Worm (Caenorhabditis elegans): ENCODE data around the gene dpf-5.

dpf-5 gene

DNA sequence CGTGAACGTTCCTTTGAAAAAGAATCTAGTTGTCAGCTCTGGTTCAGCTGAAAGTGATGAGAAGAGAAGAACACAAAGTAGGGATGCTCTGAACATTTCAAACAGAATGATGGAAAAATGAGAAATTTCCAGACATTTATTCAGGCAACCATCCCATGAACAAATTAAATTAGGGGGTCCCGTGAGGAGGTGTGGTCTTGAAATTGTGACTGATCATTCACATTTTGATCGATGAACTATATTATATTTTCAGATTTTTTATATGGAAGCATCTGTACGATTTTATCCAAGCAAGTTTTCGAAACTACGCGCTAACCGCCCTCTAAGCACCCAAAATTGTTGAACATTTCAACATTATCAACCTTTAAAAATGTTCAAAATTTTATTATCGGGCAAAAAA is 30.4 kb downstream of the dpf-5 start, which contains the start of gene R11E3.19:
TSS of gene R11E3.19 (minus strand) at position 101 of the 400 bp plus-strand sequence.
- TF ChIP-seq ceh-30 (tag; optimal IDR thresholded peaks at IDR 0.05) = no peak
- no peak for TF ChIP-seq ceh-6 (GFP tag; optimal IDR thresholded peaks at IDR 0.05)
- TF ChIP-seq ref-2 (tag; optimal IDR thresholded peaks at IDR 0.05) = no peak
- TF ChIP-seq npax-4 (tag; optimal IDR thresholded peaks at IDR 0.05) = no peak
- no peak for TF ChIP-seq sdc-2 (tag; optimal IDR thresholded peaks at IDR 0.05)
- no peak for TF ChIP-seq elt-2 (tag; optimal IDR thresholded peaks at IDR 0.05)
- TF ChIP-seq lin-11 (tag; optimal IDR thresholded peaks at IDR 0.05) = no peak
- TF ChIP-seq ceh-31 (tag; optimal IDR thresholded peaks at IDR 0.05) = no peak

DNA sequence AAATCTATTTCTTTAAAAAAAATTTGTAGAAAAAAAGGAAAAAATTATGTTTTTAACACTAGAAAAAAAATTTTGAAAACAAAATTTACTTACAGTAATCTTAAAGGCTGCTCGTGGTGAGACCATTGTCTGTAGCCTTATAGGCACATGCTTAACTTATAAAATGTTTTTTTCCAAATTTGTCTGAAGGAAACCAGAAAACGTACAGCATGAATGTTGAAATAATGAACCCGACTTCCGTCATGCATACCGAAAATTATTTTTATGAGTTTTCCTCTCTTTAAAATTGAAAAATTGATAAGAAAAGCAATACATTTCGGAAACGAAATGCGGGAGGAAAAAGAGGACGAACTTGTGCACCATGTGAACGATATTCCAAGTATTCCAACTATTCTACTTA is 34.6 kb downstream of the dpf-5 start, which contains the start of gene R11E3.2:
TSS of gene R11E3.2 (plus strand) at position 301 of the 400 bp plus-strand sequence.
- no peak for TF ChIP-seq ceh-6 (GFP tag; optimal IDR thresholded peaks at IDR 0.05)
- no peak for TF ChIP-seq syd-9 (tag; optimal IDR thresholded peaks at IDR 0.05)
- TF ChIP-seq ceh-34 (tag; optimal IDR thresholded peaks at IDR 0.05) = no peak
- no peak for TF ChIP-seq C08G9.2 (tag; optimal IDR thresholded peaks at IDR 0.05)
- no peak for TF ChIP-seq elt-2 (tag; optimal IDR thresholded peaks at IDR 0.05)
- no peak for TF ChIP-seq hlh-15 (tag; optimal IDR thresholded peaks at IDR 0.05)

DNA sequence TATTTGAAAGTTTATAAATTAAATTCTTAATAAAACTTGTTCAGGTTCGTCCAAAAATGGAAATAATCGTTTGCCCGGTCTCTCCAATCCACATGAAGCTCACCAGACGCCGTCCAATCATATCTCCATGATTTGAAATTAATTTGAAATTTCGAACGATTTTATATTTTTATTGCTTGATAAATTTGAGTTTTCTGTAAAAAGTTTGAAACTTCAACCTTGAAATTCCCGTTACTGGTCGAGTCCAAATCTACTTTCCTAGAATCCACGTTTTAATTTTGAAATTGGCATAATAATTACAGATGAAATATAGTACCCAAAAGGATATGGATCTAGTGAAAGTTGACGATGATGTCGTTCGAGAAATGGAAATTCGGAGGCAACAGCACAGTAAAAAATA is 42.0 kb downstream of the dpf-5 start, which contains the start of gene npp-26:
TSS of gene npp-26 (plus strand) at position 301 of the 400 bp plus-strand sequence.
- no peak for TF ChIP-seq pax-1 (tag; optimal IDR thresholded peaks at IDR 0.05)
- TF ChIP-seq K02D7.2 (tag; optimal IDR thresholded peaks at IDR 0.05) = no peak
- TF ChIP-seq F13H6.1 (tag; optimal IDR thresholded peaks at IDR 0.05) = no peak
- no peak for TF ChIP-seq mec-3 (tag; optimal IDR thresholded peaks at IDR 0.05; ENCODE audit: borderline replicate concordance)
- no peak for TF ChIP-seq eyg-1 (tag; optimal IDR thresholded peaks at IDR 0.05)
- TF ChIP-seq lim-6 (tag; optimal IDR thresholded peaks at IDR 0.05) = no peak
- no peak for TF ChIP-seq pha-2 (tag; optimal IDR thresholded peaks at IDR 0.05)
- TF ChIP-seq hlh-13 (GFP tag; optimal IDR thresholded peaks at IDR 0.05) = no peak
- no peak for TF ChIP-seq che-1 (tag; optimal IDR thresholded peaks at IDR 0.05)

DNA sequence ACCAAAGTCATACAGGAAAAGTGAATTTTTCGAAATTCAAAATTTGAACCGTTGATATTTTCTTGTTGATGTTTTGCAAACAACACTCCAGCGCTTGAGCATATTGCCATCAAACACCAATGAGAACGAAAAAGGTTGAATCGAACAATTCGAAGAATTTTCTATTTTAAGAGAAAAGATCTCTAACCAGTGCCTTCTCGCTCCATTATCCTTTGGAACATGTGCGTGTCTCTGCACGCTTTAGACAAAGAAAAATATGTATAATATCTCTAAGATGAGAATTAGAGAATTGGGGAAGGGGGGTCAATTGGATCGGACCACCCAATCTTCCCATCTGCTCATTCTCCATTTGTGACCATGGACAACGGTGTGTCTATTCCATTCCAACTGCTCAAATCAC is 42.5 kb downstream of the dpf-5 start, which contains the start of gene Y17G9B.2:
TSS of gene Y17G9B.2 (plus strand) at position 301 of the 400 bp plus-strand sequence.
- TF ChIP-seq che-1 (tag; optimal IDR thresholded peaks at IDR 0.05) = no peak
- no peak for TF ChIP-seq npax-4 (tag; optimal IDR thresholded peaks at IDR 0.05)
- no peak for TF ChIP-seq nhr-232 (tag; optimal IDR thresholded peaks at IDR 0.05)
- TF ChIP-seq nhr-11 (tag; optimal IDR thresholded peaks at IDR 0.05) = no peak
- TF ChIP-seq gmeb-2 (tag; optimal IDR thresholded peaks at IDR 0.05) = no peak
- no peak for TF ChIP-seq mec-3 (tag; optimal IDR thresholded peaks at IDR 0.05; ENCODE audit: borderline replicate concordance)
- no peak for TF ChIP-seq hlh-6 (tag; optimal IDR thresholded peaks at IDR 0.05)
- TF ChIP-seq pag-3 (tag; optimal IDR thresholded peaks at IDR 0.05; ENCODE audit: borderline replicate concordance) = no peak
- no peak for TF ChIP-seq pat-9 (tag; optimal IDR thresholded peaks at IDR 0.05)
- TF ChIP-seq C38D4.7 (GFP tag; optimal IDR thresholded peaks at IDR 0.05) = no peak
- no peak for TF ChIP-seq rnt-1 (tag; optimal IDR thresholded peaks at IDR 0.05)
- no peak for TF ChIP-seq sdc-2 (tag; optimal IDR thresholded peaks at IDR 0.05)
- no peak for TF ChIP-seq tbx-7 (tag; optimal IDR thresholded peaks at IDR 0.05)
- TF ChIP-seq pros-1 (tag; optimal IDR thresholded peaks at IDR 0.05) = no peak
- TF ChIP-seq ceh-22 (tag; optimal IDR thresholded peaks at IDR 0.05) = no peak
- TF ChIP-seq ceh-24 (tag; optimal IDR thresholded peaks at IDR 0.05) = no peak
- TF ChIP-seq pha-4 (tag; optimal IDR thresholded peaks at IDR 0.05) = no peak
- TF ChIP-seq elt-2 (tag; optimal IDR thresholded peaks at IDR 0.05) = no peak

DNA sequence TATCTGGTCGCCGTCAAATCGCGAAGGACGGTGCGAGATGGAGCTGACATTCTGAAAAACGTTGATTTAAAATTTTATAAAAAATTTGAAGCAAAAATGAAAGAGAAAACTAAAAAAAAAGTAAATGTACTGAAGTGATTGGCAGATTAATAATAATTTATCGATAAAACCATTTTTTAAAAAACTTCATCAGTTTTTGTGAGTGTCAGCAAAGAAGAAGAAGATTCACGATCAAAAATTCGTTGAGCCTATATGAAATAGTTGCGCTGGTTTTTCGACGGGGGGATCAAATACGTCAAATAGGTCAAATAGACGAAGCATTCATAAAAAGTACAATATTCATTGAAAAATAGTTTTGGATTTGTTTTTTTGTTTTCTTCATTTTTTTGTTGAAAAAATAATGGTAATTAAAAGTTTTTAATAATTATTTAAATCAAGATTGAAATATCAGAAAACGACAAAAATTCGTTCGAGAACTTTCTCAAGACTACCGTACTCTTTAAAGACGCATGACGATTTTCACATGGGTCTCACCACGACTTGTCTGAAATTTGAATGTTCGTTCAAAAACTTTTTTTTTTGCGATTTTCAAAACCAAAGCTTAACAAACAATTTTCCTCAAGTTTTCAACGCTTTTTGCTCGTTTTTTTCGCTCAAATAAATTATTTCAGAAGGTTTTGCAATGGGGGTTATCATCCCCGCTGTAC is 45.9 kb downstream of the dpf-5 start, which contains the start of the genes memi-1 and cyp-31A3:
TSS of gene memi-1 (minus strand) at position 51 of the 707 bp plus-strand sequence.
TSS of gene cyp-31A3 (plus strand) at position 672 of the 707 bp plus-strand sequence.
- TF ChIP-seq ztf-16 (tag; optimal IDR thresholded peaks at IDR 0.05) (no peak), ref-2 (tag; optimal IDR thresholded peaks at IDR 0.05) (no peak), T23F11.4 (GFP tag; optimal IDR thresholded peaks at IDR 0.05) (no peak), ceh-14 (tag; optimal IDR thresholded peaks at IDR 0.05) (no peak), nfya-1 (tag; optimal IDR thresholded peaks at IDR 0.05) (no peak), pha-4 (tag; optimal IDR thresholded peaks at IDR 0.05) (no peak), hlh-15 (tag; optimal IDR thresholded peaks at IDR 0.05) (no peak), dmd-4 (tag; optimal IDR thresholded peaks at IDR 0.05; ENCODE audit: borderline replicate concordance) (no peak), ceh-45 (GFP tag; IDR thresholded peaks at IDR 0.05) (no peak), ama-1 (optimal IDR thresholded peaks at IDR 0.05) (no peak), pat-9 (tag; optimal IDR thresholded peaks at IDR 0.05) (no peak), K09A11.1 (tag; optimal IDR thresholded peaks at IDR 0.05; ENCODE audit: insufficient read depth) (no peak), unc-3 (GFP tag; conservative IDR thresholded peaks at IDR 0.05) (no peak), unc-3 (tag; optimal IDR thresholded peaks at IDR 0.05) (no peak), ceh-19 (GFP tag; optimal IDR thresholded peaks at IDR 0.05) (no peak), F13H6.1 (tag; optimal IDR thresholded peaks at IDR 0.05) (no peak)

Data from whole organism, late embryonic.